Worm (Caenorhabditis elegans): ENCODE results near the gene srz-24.
"Not testable (repeated sequence)": the region's sequence is repeated elsewhere in the genome, so short reads cannot be mapped to it uniquely, and the experiment has no call there.

srz-24 gene

ce11 chrIV:5017075-5017474 lies 36.1 kb upstream of the srz-24 start, which contains the start of gene T28H11.7:
TSS of gene T28H11.7 (minus strand) at chrIV:5017175.
- not testable (repeated sequence) for TF ChIP-seq mab-9 (GFP tag; IDR thresholded peaks at IDR 0.05); lin-35 (GFP tag; optimal IDR thresholded peaks at IDR 0.05); efl-1 (optimal IDR thresholded peaks at IDR 0.05); efl-1 (GFP tag; optimal IDR thresholded peaks at IDR 0.05 in 1 of 2)

ce11 chrIV:5016461-5016860 lies 35.5 kb upstream of the srz-24 start, which contains the start of gene ssq-4:
TSS of gene ssq-4 (plus strand) at chrIV:5016479.
- TF ChIP-seq lin-15B, rnt-1, mef-2 (tag; optimal IDR thresholded peaks at IDR 0.05): not testable (repeated sequence)

ce11 chrIV:5012241-5012640 lies 31.3 kb upstream of the srz-24 start, which contains the start of gene srm-1:
TSS of gene srm-1 (plus strand) at chrIV:5012541.
- TF ChIP-seq sox-4 (tag; optimal IDR thresholded peaks at IDR 0.05) (no peak), C34B4.2 (tag; optimal IDR thresholded peaks at IDR 0.05) (no peak), sptf-1 (tag; optimal IDR thresholded peaks at IDR 0.05) (no peak), tlp-1 (tag; optimal IDR thresholded peaks at IDR 0.05) (no peak), isw-1 (GFP tag; IDR thresholded peaks at IDR 0.05) (no peak), rnt-1 (tag; optimal IDR thresholded peaks at IDR 0.05) (no peak), blmp-1 (tag; optimal IDR thresholded peaks at IDR 0.05) (no peak), nhr-47 (tag; optimal IDR thresholded peaks at IDR 0.05) (no peak), lin-13 (GFP tag; optimal IDR thresholded peaks at IDR 0.05) (no peak), fkh-10 (GFP tag; optimal IDR thresholded peaks at IDR 0.05) (no peak), nhr-76 (tag; optimal IDR thresholded peaks at IDR 0.05) (no peak)

ce11 chrIV:5008378-5008777 lies 27.5 kb upstream of the srz-24 start, which contains the start of gene srm-2:
TSS of gene srm-2 (plus strand) at chrIV:5008678.
- TF ChIP-seq fos-1 (tag; optimal IDR thresholded peaks at IDR 0.05) (no peak), unc-130 (tag; optimal IDR thresholded peaks at IDR 0.05) (no peak), unc-98 (GFP tag; IDR thresholded peaks at IDR 0.05) (no peak), alr-1 (tag; optimal IDR thresholded peaks at IDR 0.05; ENCODE audit: borderline replicate concordance) (no peak), ets-5 (GFP tag; IDR thresholded peaks at IDR 0.05) (no peak), lin-39 (tag; optimal IDR thresholded peaks at IDR 0.05) (no peak), pag-3 (tag; optimal IDR thresholded peaks at IDR 0.05; ENCODE audit: borderline replicate concordance, insufficient read depth) (no peak), nhr-90 (tag; optimal IDR thresholded peaks at IDR 0.05; ENCODE audit: poor library complexity) (no peak), nhr-19 (GFP tag; conservative IDR thresholded peaks at IDR 0.05) (no peak), lsy-2 (tag; optimal IDR thresholded peaks at IDR 0.05) (no peak), C34B4.2 (tag; optimal IDR thresholded peaks at IDR 0.05) (no peak)

DNA sequence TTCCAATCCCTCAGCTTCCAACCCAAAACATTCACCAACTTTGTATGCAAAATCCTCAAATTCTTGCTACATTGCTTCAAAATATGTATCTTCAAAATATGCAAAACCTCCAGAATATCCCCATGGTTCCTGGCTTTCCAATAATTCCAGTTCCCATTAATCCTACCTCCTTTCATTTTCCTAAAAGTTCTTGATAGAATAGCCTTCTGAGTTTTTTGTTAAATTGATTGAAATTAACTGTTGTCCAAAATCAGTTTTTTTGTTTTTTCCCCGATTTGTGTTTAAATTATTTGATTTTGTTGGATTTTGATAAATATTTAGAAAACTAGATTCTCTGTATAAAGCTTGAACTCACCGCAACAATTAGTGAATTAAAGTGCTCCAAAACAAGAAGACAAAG lies 24.2 kb upstream of the srz-24 start:
- TF ChIP-seq nhr-237 (tag; optimal IDR thresholded peaks at IDR 0.05), result no peak

ce11 chrIV:5002448-5002847 lies 21.5 kb upstream of the srz-24 start, which contains the start of gene pes-1:
TSS of gene pes-1 (plus strand) at chrIV:5002748.
- TF ChIP-seq mab-9 (GFP tag; IDR thresholded peaks at IDR 0.05) (no peak), pax-3 (tag; optimal IDR thresholded peaks at IDR 0.05) (no peak), hpl-2 (GFP tag; optimal IDR thresholded peaks at IDR 0.05) (no peak), nhr-11 (tag; optimal IDR thresholded peaks at IDR 0.05) (no peak), unc-86 (tag; optimal IDR thresholded peaks at IDR 0.05) (no peak), tbx-2 (tag; optimal IDR thresholded peaks at IDR 0.05) (no peak), C04F5.9 (tag; optimal IDR thresholded peaks at IDR 0.05) (no peak)
